Worm (Caenorhabditis elegans) whole organism, L3 larva: ENCODE results near the gene R08D7.5.
A peak's percentile ranks its signal among the peaks of the same experiment; 100 is the strongest.

Experiments used
- ama-1 ChIP-seq: fragments of 150-350 bp; optimal IDR thresholded peaks from 2 replicates; lab custom pipeline; 2018
- ceh-82 ChIP-seq: fragments of 150-350 bp; optimal IDR thresholded peaks from 2 replicates; lab custom pipeline; 2014; ENCODE audit warnings: missing biosample characterization, missing genetic modification characterization
- ceh-9 ChIP-seq: sonication (generic microtip); optimal IDR thresholded peaks from 2 replicates; lab custom pipeline; 2018; ENCODE audit warnings: missing biosample characterization, missing genetic modification characterization
- egl-27 ChIP-seq: sonication (generic microtip); optimal IDR thresholded peaks from 4 replicates; lab custom pipeline; 2017; ENCODE audit warnings: missing biosample characterization, missing genetic modification reagents, missing genetic modification characterization
- fkh-2 ChIP-seq: fragments of 150-350 bp; optimal IDR thresholded peaks from 2 replicates; lab custom pipeline; 2014; ENCODE audit warnings: missing biosample characterization, missing genetic modification reagents, missing genetic modification characterization
- hmg-11 ChIP-seq: sonication (generic microtip); optimal IDR thresholded peaks from 2 replicates; lab custom pipeline; 2016; ENCODE audit warnings: missing genetic modification characterization, missing compliant biosample characterization
- nhr-12 ChIP-seq: fragments of 150-350 bp; optimal IDR thresholded peaks from 2 replicates; lab custom pipeline; 2014; ENCODE audit warnings: missing biosample characterization, missing genetic modification characterization
- nhr-23 ChIP-seq: fragments of 150-350 bp; optimal IDR thresholded peaks from 2 replicates; lab custom pipeline; 2014; ENCODE audit warnings: missing biosample characterization, missing genetic modification reagents, missing genetic modification characterization
- nhr-25 ChIP-seq: sonication (generic microtip); optimal IDR thresholded peaks from 2 replicates; lab custom pipeline; 2017; ENCODE audit warnings: missing biosample characterization, missing genetic modification characterization
- nhr-28 ChIP-seq: fragments of 150-350 bp; optimal IDR thresholded peaks from 2 replicates; lab custom pipeline; 2014; ENCODE audit warnings: missing biosample characterization, missing genetic modification characterization
- nhr-77 ChIP-seq: fragments of 150-350 bp; optimal IDR thresholded peaks from 2 replicates; lab custom pipeline; 2014; ENCODE audit warnings: missing biosample characterization, missing genetic modification characterization
- unc-39 ChIP-seq: sonication (generic microtip); optimal IDR thresholded peaks from 4 replicates; lab custom pipeline; 2017; ENCODE audit warnings: missing biosample characterization, missing genetic modification characterization
- unc-62 ChIP-seq: fragments of 150-350 bp; sonication (generic microtip); optimal IDR thresholded peaks from 4 replicates; lab custom pipeline; 2014; ENCODE audit warnings: missing biosample characterization, missing genetic modification reagents, missing genetic modification characterization
- zag-1 ChIP-seq: fragments of 150-350 bp; optimal IDR thresholded peaks from 2 replicates; lab custom pipeline; 2014; ENCODE audit warnings: missing biosample characterization, missing genetic modification characterization

DNA sequence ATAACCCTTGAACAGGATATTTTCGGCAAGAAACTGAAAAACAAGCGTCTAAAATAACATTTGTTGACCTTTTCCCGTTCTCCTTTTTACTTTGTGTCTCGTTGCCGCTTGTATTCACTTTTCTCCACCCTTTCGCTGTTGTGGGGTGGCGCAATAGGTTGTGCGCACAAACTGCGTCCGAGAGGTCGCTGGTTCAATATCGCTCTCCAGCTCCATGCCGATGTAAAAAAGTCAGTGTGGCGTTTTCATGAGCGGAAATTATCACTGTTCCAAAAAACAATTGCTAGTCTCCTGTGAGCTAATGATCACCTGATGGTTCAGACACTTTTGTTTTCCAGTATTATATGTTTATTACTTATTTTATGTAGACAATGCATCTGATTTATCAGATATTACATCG, 36.4 kb upstream of the R08D7.5 start:
- TF ChIP-seq unc-62 (GFP tag; lab: Kevin White, UChicago) (no peak), zag-1 (no peak), egl-27 (tag; lab: Kevin White, UChicago) (peak; percentile 20), ama-1 (lab: Kevin White, UChicago) (no peak), fkh-2 (tag; lab: Kevin White, UChicago) (no peak), unc-39 (tag; lab: Kevin White, UChicago) (no peak), nhr-28 (no peak), nhr-25 (tag; lab: Kevin White, UChicago) (peak; percentile 26), nhr-77 (tag; lab: Kevin White, UChicago) (no peak), hmg-11 (tag; lab: Kevin White, UChicago) (peak; percentile 90), nhr-12 (tag; lab: Kevin White, UChicago) (no peak), ceh-9 (no peak), nhr-23 (no peak), ceh-82 (tag; lab: Kevin White, UChicago) (peak; percentile 9)
